Fruit fly (Drosophila melanogaster) whole organism, prepupa: Measurements from ENCODE around the gene CG18081.

Experiments
- Blimp-1 ChIP-seq: fragments of 200-800 bp; sonication (Bioruptor generic); optimal IDR thresholded peaks from 3 replicates; lab custom pipeline; 2017; ENCODE audit warnings: missing biosample characterization, missing genetic modification characterization, mild to moderate bottlenecking, moderate library complexity, missing genetic modification reagents
- CG10631 ChIP-seq: fragments of 200-800 bp; sonication (Bioruptor generic); optimal IDR thresholded peaks from 2 replicates; lab custom pipeline; 2016; ENCODE audit warnings: missing biosample characterization, missing genetic modification characterization
- CG11902 ChIP-seq: fragments of 200-800 bp; sonication (Bioruptor generic); optimal IDR thresholded peaks from 3 replicates; lab custom pipeline; 2016; ENCODE audit warnings: missing biosample characterization, missing genetic modification characterization
- CG15336 ChIP-seq: fragments of 200-800 bp; sonication (Bioruptor generic); IDR thresholded peaks from 2 replicates; pipeline ENCODE4 v1.3.6; 2022; ENCODE audit warnings: missing biosample characterization, missing genetic modification characterization
- CG1621 ChIP-seq: fragments of 200-800 bp; sonication (Bioruptor generic); optimal IDR thresholded peaks from 3 replicates; lab custom pipeline; 2018; ENCODE audit warnings: missing biosample characterization, mild to moderate bottlenecking, missing genetic modification characterization
- CG16779 ChIP-seq: fragments of 200-800 bp; sonication (Bioruptor generic); optimal IDR thresholded peaks from 3 replicates; lab custom pipeline; 2017; ENCODE audit warnings: missing biosample characterization, mild to moderate bottlenecking, missing genetic modification characterization
- CG3032 ChIP-seq: fragments of 200-800 bp; optimal IDR thresholded peaks from 2 replicates; lab custom pipeline; 2019; ENCODE audit warnings: missing biosample characterization, mild to moderate bottlenecking, missing genetic modification characterization, moderate library complexity
- CG31627 ChIP-seq: fragments of 200-800 bp; sonication (Bioruptor generic); optimal IDR thresholded peaks from 3 replicates; lab custom pipeline; 2016; ENCODE audit warnings: missing biosample characterization, missing genetic modification characterization
- CG32006 ChIP-seq: fragments of 200-800 bp; sonication (Bioruptor generic); optimal IDR thresholded peaks from 3 replicates; lab custom pipeline; 2017; ENCODE audit warnings: missing biosample characterization, mild to moderate bottlenecking, missing genetic modification characterization
- CG4318 ChIP-seq: fragments of 200-800 bp; sonication (Bioruptor generic); optimal IDR thresholded peaks from 3 replicates; lab custom pipeline; 2017; ENCODE audit warnings: missing biosample characterization, mild to moderate bottlenecking, missing genetic modification characterization
- CG6792 ChIP-seq: fragments of 200-800 bp; sonication (Bioruptor generic); optimal IDR thresholded peaks from 3 replicates; lab custom pipeline; 2016; ENCODE audit warnings: missing biosample characterization, missing genetic modification characterization
- CG6808 ChIP-seq: fragments of 200-800 bp; sonication (Bioruptor generic); optimal IDR thresholded peaks from 3 replicates; lab custom pipeline; 2017; ENCODE audit warnings: missing biosample characterization, missing genetic modification characterization, mild to moderate bottlenecking, moderate library complexity, missing genetic modification reagents
- CG6854 ChIP-seq: fragments of 200-800 bp; sonication (Bioruptor generic); optimal IDR thresholded peaks from 2 replicates; lab custom pipeline; 2017; ENCODE audit warnings: missing biosample characterization, mild to moderate bottlenecking, missing genetic modification characterization
- CG7368 ChIP-seq: fragments of 200-800 bp; sonication (Bioruptor generic); optimal IDR thresholded peaks from 3 replicates; lab custom pipeline; 2016; ENCODE audit warnings: missing biosample characterization, missing genetic modification characterization
- CG8119 ChIP-seq: fragments of 200-800 bp; sonication (Bioruptor generic); IDR thresholded peaks from 3 replicates; pipeline ENCODE4 v1.3.6; 2022; ENCODE audit warnings: missing biosample characterization, missing genetic modification characterization
- CG8319 ChIP-seq: fragments of 200-800 bp; sonication (Bioruptor generic); optimal IDR thresholded peaks from 3 replicates; lab custom pipeline; 2016; ENCODE audit warnings: missing biosample characterization, missing genetic modification characterization
- Eip78C ChIP-seq: fragments of 200-800 bp; sonication (Bioruptor generic); peaks from one replicate; lab custom pipeline; 2016; ENCODE audit warnings: missing biosample characterization, missing genetic modification characterization
- Eip93F ChIP-seq: fragments of 200-800 bp; sonication (Bioruptor generic); optimal IDR thresholded peaks from 2 replicates; lab custom pipeline; 2016; ENCODE audit warnings: missing biosample characterization, mild to moderate bottlenecking, missing genetic modification characterization
- Ets96B ChIP-seq: fragments of 200-800 bp; optimal IDR thresholded peaks from 2 replicates; lab custom pipeline; 2019; ENCODE audit warnings: missing biosample characterization, mild to moderate bottlenecking, missing genetic modification characterization, moderate library complexity
- Gug ChIP-seq: fragments of 200-800 bp; sonication (Bioruptor generic); IDR thresholded peaks from 2 replicates; pipeline ENCODE4 v1.3.6; 2022; ENCODE audit warnings: missing biosample characterization, missing genetic modification characterization
- Hr38 ChIP-seq: sonication (Bioruptor generic); optimal IDR thresholded peaks from 2 replicates; lab custom pipeline; 2016; ENCODE audit warnings: missing biosample characterization, missing genetic modification characterization
- Hr39 ChIP-seq: fragments of 200-800 bp; sonication (Bioruptor generic); optimal IDR thresholded peaks from 2 replicates; lab custom pipeline; 2016; ENCODE audit warnings: missing biosample characterization, missing genetic modification characterization
- Lpt ChIP-seq: fragments of 200-800 bp; sonication (Bioruptor generic); optimal IDR thresholded peaks from 3 replicates; lab custom pipeline; 2016; ENCODE audit warnings: missing biosample characterization, missing genetic modification characterization
- Met ChIP-seq: fragments of 200-800 bp; sonication (Bioruptor generic); optimal IDR thresholded peaks from 3 replicates; lab custom pipeline; 2016; ENCODE audit warnings: missing biosample characterization, missing genetic modification characterization
- OdsH ChIP-seq: fragments of 200-800 bp; sonication (Bioruptor generic); optimal IDR thresholded peaks from 3 replicates; lab custom pipeline; 2016; ENCODE audit warnings: missing biosample characterization, missing genetic modification characterization
- Sox102F ChIP-seq: fragments of 200-800 bp; sonication (Bioruptor generic); optimal IDR thresholded peaks from 2 replicates; lab custom pipeline; 2016; ENCODE audit warnings: missing biosample characterization, mild to moderate bottlenecking, missing genetic modification characterization
- Sox15 ChIP-seq: fragments of 200-800 bp; sonication (Bioruptor generic); optimal IDR thresholded peaks from 3 replicates; lab custom pipeline; 2016; ENCODE audit warnings: missing biosample characterization, missing genetic modification characterization
- acj6 ChIP-seq: fragments of 200-800 bp; sonication (Bioruptor generic); optimal IDR thresholded peaks from 3 replicates; lab custom pipeline; 2016; ENCODE audit warnings: missing biosample characterization, missing genetic modification characterization
- cyc ChIP-seq: fragments of 200-800 bp; sonication (Bioruptor generic); optimal IDR thresholded peaks from 3 replicates; lab custom pipeline; 2016; ENCODE audit warnings: missing biosample characterization, missing genetic modification characterization
- dsx ChIP-seq: fragments of 200-800 bp; optimal IDR thresholded peaks from 3 replicates; lab custom pipeline; 2019; ENCODE audit warnings: missing biosample characterization, mild to moderate bottlenecking, missing genetic modification characterization, moderate library complexity; ENCODE audit not compliant: poor library complexity, severe bottlenecking
- esn ChIP-seq: fragments of 200-800 bp; sonication (Bioruptor generic); optimal IDR thresholded peaks from 2 replicates; lab custom pipeline; 2016; ENCODE audit warnings: missing biosample characterization, mild to moderate bottlenecking, missing genetic modification characterization, moderate library complexity
- lz ChIP-seq: fragments of 200-800 bp; sonication (Bioruptor generic); optimal IDR thresholded peaks from 3 replicates; lab custom pipeline; 2016; ENCODE audit warnings: missing biosample characterization, missing genetic modification characterization
- net ChIP-seq: fragments of 200-800 bp; sonication (Bioruptor generic); optimal IDR thresholded peaks from 3 replicates; lab custom pipeline; 2016; ENCODE audit warnings: missing biosample characterization, missing genetic modification characterization
- pdm3 ChIP-seq: fragments of 200-800 bp; sonication (Bioruptor generic); optimal IDR thresholded peaks from 3 replicates; lab custom pipeline; 2016; ENCODE audit warnings: missing biosample characterization, missing genetic modification characterization
- salr ChIP-seq, 2 experiments: fragments of 200-800 bp; sonication (Bioruptor generic); optimal IDR thresholded peaks; 3 replicates each; lab custom pipeline; 2016 to 2018; ENCODE audit warnings: missing biosample characterization in 2 of 2, missing genetic modification characterization in 2 of 2, mild to moderate bottlenecking in 1 of 2
- spab ChIP-seq: fragments of 200-800 bp; sonication (Bioruptor generic); optimal IDR thresholded peaks from 2 replicates; lab custom pipeline; 2017; ENCODE audit warnings: missing biosample characterization, mild to moderate bottlenecking, missing genetic modification characterization, missing genetic modification reagents
- ss ChIP-seq, 2 experiments: fragments of 200-800 bp; sonication (Bioruptor generic); optimal IDR thresholded peaks; 2 replicates in 1 of 2; 3 replicates in 1 of 2; lab custom pipeline; 2017 to 2018; ENCODE audit warnings: mild to moderate bottlenecking in 2 of 2, missing biosample characterization in 2 of 2, missing genetic modification characterization in 2 of 2, moderate library complexity in 1 of 2
- svp ChIP-seq: fragments of 200-800 bp; sonication (Bioruptor generic); peaks from one replicate; lab custom pipeline; 2016; ENCODE audit warnings: missing biosample characterization, missing genetic modification characterization

Gene CG18081

DNA sequence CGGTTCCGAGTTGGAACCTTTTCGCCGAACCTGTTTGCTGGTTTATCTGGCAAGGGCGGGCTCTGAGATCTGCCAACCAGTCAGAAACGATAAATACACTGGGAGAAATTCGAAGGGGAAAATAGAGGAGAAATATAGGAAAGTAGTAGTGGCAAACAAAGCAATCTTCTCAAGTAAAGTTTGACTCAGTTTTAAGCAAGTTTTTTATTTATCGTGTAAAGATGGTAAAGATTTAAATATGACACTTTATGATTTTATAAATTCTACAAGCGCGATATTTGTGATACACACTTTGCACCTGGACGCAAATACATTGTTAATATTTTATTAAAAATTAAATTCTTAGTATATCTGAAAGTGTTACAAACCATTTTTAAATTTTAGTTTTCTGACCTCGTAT lies 12.5 kb upstream of the CG18081 start (continued):
- TF ChIP-seq Gug (no peak), CG16779 (tag; lab: Kevin White, UChicago) (no peak), pdm3 (GFP tag; lab: Kevin White, UChicago) (peak; percentile 4), CG7368 (peak; percentile 17), spab (GFP tag; lab: Kevin White, UChicago) (peak; percentile 55), CG3032 (tag; lab: Kevin White, UChicago) (no peak), Hr39 (GFP tag; lab: Kevin White, UChicago) (peak; percentile 29)
- TF ChIP-seq, all 60 proteins: peak for 28

DNA sequence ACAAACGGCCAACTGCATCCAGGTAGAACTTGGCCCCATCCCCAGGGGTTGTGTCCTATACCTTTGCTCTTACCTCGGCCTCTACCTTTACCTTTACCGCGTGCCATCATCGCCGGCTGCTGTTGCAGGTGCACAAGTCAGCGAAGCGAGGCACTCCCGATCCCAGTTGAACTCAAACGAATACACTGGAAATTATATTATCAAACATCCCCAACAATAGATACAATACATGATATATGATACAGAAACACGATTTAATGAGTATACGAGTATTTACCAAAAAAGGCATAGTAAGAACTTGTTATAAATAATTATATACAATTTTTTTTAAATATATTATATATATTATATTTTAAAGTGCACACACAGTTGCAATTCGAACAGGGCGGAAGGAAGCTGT lies 12.0 kb upstream of the CG18081 start:
- TF ChIP-seq CG10631 (GFP tag; lab: Kevin White, UChicago), result no peak
- TF ChIP-seq Sox15 (GFP tag; lab: Kevin White, UChicago), result no peak
- TF ChIP-seq Met (GFP tag; lab: Kevin White, UChicago), result no peak
- TF ChIP-seq Sox102F (GFP tag; lab: Kevin White, UChicago), result no peak
- no peak for TF ChIP-seq ss (GFP tag; optimal IDR thresholded peaks at IDR 0.05; lab: Kevin White, UChicago)
- TF ChIP-seq Ets96B (tag; lab: Kevin White, UChicago), result peak; percentile 9
- TF ChIP-seq esn, result no peak
- TF ChIP-seq Eip93F (GFP tag; lab: Kevin White, UChicago), result no peak
- no peak for TF ChIP-seq CG15336 (GFP tag; lab: Robert Waterston, UW)
- no peak for TF ChIP-seq CG31627 (GFP tag; lab: Kevin White, UChicago)
- no peak for TF ChIP-seq OdsH (GFP tag; lab: Kevin White, UChicago)
- no peak for TF ChIP-seq CG6792 (GFP tag; lab: Kevin White, UChicago)
- peak; percentile 16 for TF ChIP-seq dsx
- TF ChIP-seq CG6808 (GFP tag; lab: Kevin White, UChicago), result no peak
- peak; percentile 69 for TF ChIP-seq svp (GFP tag; lab: Kevin White, UChicago)
- TF ChIP-seq CG6854 (GFP tag; lab: Kevin White, UChicago), result no peak
- TF ChIP-seq lz (GFP tag; lab: Kevin White, UChicago), result no peak

DNA sequence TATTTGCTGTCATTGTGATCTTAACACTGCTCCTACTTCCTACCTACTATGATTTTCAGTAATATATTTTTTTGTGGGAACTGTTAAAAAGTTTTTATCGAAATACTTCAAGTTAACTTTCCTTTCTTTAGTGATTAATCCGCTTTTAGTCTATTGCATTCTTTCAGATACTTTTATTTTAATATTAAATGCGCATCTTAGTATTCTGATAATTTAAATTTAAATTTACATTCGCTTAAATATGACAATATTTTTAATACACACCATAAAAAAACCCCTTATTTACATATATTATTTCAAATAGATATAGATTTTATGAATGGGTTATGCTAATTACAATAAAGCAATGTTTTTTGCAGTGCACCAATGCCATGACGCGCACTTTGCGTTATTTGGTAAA lies 9.4 kb upstream of the CG18081 start:
- no peak for TF ChIP-seq Blimp-1
- TF ChIP-seq CG3032 (tag; lab: Kevin White, UChicago), result no peak
- no peak for TF ChIP-seq Hr39 (GFP tag; lab: Kevin White, UChicago)
- TF ChIP-seq Eip78C, result peak; percentile 46
- peak; percentile 52 for TF ChIP-seq svp (GFP tag; lab: Kevin White, UChicago)

DNA sequence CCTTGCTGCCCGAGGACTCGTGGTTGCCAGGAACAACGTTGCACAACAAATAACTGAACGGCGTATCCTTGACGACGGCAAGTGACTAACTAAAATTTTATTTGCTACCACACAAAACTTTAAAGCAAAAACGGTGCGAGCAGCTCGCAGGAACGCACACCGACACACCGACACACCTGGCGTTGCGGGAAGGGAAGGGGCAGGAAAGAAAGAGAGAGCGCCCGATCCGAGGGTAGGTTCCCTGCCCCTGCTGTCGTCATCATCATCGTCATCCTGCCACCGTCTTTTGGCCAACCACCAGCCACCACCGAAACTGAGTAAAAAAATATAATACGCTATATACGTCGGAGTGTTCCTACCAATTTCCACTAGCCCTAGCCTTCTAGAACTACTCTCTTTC lies 8.8 kb upstream of the CG18081 start, which contains the start of gene meru:
TSS of gene meru (minus strand) at position 101 of the 400 bp plus-strand sequence.
- TF ChIP-seq CG4318, result no peak
- TF ChIP-seq CG11902 (GFP tag; lab: Kevin White, UChicago), result no peak
- no peak for TF ChIP-seq salr (GFP tag; optimal IDR thresholded peaks at IDR 0.05; lab: Kevin White, UChicago)
- no peak for TF ChIP-seq Hr38 (GFP tag; lab: Kevin White, UChicago)
- TF ChIP-seq lz (GFP tag; lab: Kevin White, UChicago), result no peak
- no peak for TF ChIP-seq net (GFP tag; lab: Kevin White, UChicago)
- TF ChIP-seq CG31627 (GFP tag; lab: Kevin White, UChicago), result no peak
- no peak for TF ChIP-seq Lpt
- TF ChIP-seq Gug, result no peak
- no peak for TF ChIP-seq CG7368
- TF ChIP-seq CG32006 (GFP tag; lab: Kevin White, UChicago), result no peak
- no peak for TF ChIP-seq esn
- no peak for TF ChIP-seq CG3032 (tag; lab: Kevin White, UChicago)
- no peak for TF ChIP-seq CG1621
- no peak for TF ChIP-seq cyc (GFP tag; lab: Kevin White, UChicago)
- TF ChIP-seq OdsH (GFP tag; lab: Kevin White, UChicago), result no peak
- no peak for TF ChIP-seq CG8319 (GFP tag; lab: Kevin White, UChicago)
- TF ChIP-seq Sox15 (GFP tag; lab: Kevin White, UChicago), result no peak
- TF ChIP-seq CG8119 (GFP tag; lab: Robert Waterston, UW), result no peak
- TF ChIP-seq acj6 (GFP tag; lab: Kevin White, UChicago), result no peak
- TF ChIP-seq, all 60 proteins: peak for 0
